Fruit fly (Drosophila melanogaster): ENCODE results near the gene CG7551.

DNA sequence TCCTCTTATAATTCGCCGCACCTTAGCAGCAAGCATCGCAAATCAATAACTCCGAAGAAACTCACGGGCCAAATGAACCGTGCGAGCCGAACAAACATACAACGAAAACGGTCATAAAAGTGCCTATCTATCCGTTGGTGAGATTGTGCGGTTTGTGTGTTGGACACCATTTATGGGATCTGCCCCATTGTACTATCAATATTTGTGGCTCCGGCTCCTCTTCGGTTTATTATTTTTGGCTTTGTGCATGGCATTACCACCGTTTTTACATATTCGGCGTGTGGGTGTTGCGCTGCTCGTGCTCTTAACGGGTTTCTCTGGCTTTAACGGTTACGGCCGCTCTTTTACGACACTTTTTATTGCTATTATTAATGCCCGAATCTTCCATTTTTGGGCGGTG is 38.9 kb upstream of the CG7551 start:
- TF ChIP-seq psq (optimal IDR thresholded peaks at IDR 0.05) (no peak), Sin3A (optimal IDR thresholded peaks at IDR 0.05) (no peak), insv (optimal IDR thresholded peaks at IDR 0.05) (no peak), ttk (optimal IDR thresholded peaks at IDR 0.05) (no peak), Myc (optimal IDR thresholded peaks at IDR 0.05) (no peak)

Data from Kc167 (cell line).